Fruit fly (Drosophila melanogaster) whole organism, prepupa: ENCODE measurements around the gene brat.

Experiments used
- CG10631 ChIP-seq: fragments of 200-800 bp; sonication (Bioruptor generic); optimal IDR thresholded peaks from 2 replicates; lab custom pipeline; 2016; ENCODE audit warnings: missing biosample characterization, missing genetic modification characterization
- CG15336 ChIP-seq: fragments of 200-800 bp; sonication (Bioruptor generic); IDR thresholded peaks from 2 replicates; pipeline ENCODE4 v1.3.6; 2022; ENCODE audit warnings: missing biosample characterization, missing genetic modification characterization
- CG31627 ChIP-seq: fragments of 200-800 bp; sonication (Bioruptor generic); optimal IDR thresholded peaks from 3 replicates; lab custom pipeline; 2016; ENCODE audit warnings: missing biosample characterization, missing genetic modification characterization
- CG4318 ChIP-seq: fragments of 200-800 bp; sonication (Bioruptor generic); optimal IDR thresholded peaks from 3 replicates; lab custom pipeline; 2017; ENCODE audit warnings: missing biosample characterization, mild to moderate bottlenecking, missing genetic modification characterization
- CG6808 ChIP-seq: fragments of 200-800 bp; sonication (Bioruptor generic); optimal IDR thresholded peaks from 3 replicates; lab custom pipeline; 2017; ENCODE audit warnings: missing biosample characterization, missing genetic modification characterization, mild to moderate bottlenecking, moderate library complexity, missing genetic modification reagents
- CG6854 ChIP-seq: fragments of 200-800 bp; sonication (Bioruptor generic); optimal IDR thresholded peaks from 2 replicates; lab custom pipeline; 2017; ENCODE audit warnings: missing biosample characterization, mild to moderate bottlenecking, missing genetic modification characterization
- Gug ChIP-seq: fragments of 200-800 bp; sonication (Bioruptor generic); IDR thresholded peaks from 2 replicates; pipeline ENCODE4 v1.3.6; 2022; ENCODE audit warnings: missing biosample characterization, missing genetic modification characterization
- Hr39 ChIP-seq: fragments of 200-800 bp; sonication (Bioruptor generic); optimal IDR thresholded peaks from 2 replicates; lab custom pipeline; 2016; ENCODE audit warnings: missing biosample characterization, missing genetic modification characterization
- OdsH ChIP-seq: fragments of 200-800 bp; sonication (Bioruptor generic); optimal IDR thresholded peaks from 3 replicates; lab custom pipeline; 2016; ENCODE audit warnings: missing biosample characterization, missing genetic modification characterization
- eg ChIP-seq: fragments of 200-800 bp; sonication (Bioruptor generic); IDR thresholded peaks from 3 replicates; pipeline ENCODE4 v1.3.6; 2022; ENCODE audit warnings: missing biosample characterization, missing genetic modification characterization
- fkh ChIP-seq: fragments of 200-800 bp; sonication (Bioruptor generic); optimal IDR thresholded peaks from 3 replicates; lab custom pipeline; 2017; ENCODE audit warnings: missing biosample characterization, mild to moderate bottlenecking, missing genetic modification characterization, moderate library complexity

DNA sequence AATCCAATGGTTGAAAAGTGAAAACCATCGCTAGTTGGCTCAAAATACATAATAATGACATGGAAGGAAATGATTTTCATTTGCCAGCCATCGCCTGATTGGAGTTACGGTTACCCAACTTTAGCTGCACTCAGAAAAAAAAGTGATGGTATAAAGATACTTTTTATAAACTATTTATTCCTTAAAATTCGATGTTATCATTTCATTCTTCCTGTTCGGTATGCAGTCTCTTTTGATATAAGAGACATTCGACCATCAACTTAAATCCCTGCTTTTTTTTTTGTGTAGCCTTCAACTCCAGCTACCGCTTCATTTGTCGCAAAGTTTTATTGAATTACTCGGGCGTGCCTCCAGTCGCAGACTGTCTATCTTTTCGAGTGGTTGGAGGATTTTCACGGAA, 78.8 kb downstream of the brat start:
- TF ChIP-seq CG15336 (GFP tag; lab: Robert Waterston, UW) (no peak), Gug (GFP tag; lab: Robert Waterston, UW) (no peak), CG31627 (GFP tag; lab: Kevin White, UChicago) (no peak), CG10631 (GFP tag; lab: Kevin White, UChicago) (peak; percentile 0), eg (GFP tag; lab: Robert Waterston, UW) (no peak), CG6854 (GFP tag; lab: Kevin White, UChicago) (no peak), fkh (GFP tag; lab: Kevin White, UChicago) (no peak), CG6808 (GFP tag; lab: Kevin White, UChicago) (no peak), Hr39 (GFP tag; lab: Kevin White, UChicago) (peak; percentile 6), OdsH (GFP tag; lab: Kevin White, UChicago) (peak; percentile 5), CG4318 (GFP tag; lab: Kevin White, UChicago) (no peak)
